Fruit fly (Drosophila melanogaster): ENCODE measurements around the gene CG6765.

The CG6765 gene

DNA sequence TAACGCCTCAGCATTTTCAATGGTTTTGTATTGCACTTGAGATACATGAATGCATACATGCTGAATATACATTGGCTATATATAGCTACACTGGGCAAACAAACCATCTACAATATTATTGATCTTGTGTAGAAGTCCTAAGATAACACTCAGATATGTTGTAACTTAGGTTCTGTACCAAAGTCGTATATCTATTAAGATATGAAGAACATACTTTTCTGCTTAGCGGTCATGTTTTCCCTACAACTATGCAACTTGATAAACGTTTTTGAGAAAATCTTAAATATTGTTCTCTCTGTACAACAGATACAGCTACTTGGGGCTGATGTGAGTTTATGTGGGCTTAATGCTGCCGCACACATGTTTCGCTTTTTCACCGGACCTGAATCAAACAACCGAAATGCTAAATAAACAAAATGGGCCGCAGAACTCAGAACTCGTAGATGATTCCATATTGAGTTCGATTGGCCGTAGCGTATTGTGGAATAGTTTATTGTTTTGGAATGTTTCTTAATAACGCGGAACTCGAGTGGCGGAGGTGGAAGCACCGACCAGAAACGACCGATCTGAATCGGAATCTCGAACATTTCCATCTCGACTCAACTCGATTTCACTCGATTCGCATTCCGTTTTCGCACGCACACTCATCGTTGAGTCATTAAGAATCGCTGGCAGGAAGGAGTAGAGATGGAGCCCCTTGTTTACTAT is 36.8 kb downstream of the CG6765 start (continued):
- TF ChIP-seq ranshi (GFP tag; IDR thresholded peaks at IDR 0.05) (no peak), CG3847 (GFP tag; IDR thresholded peaks at IDR 0.05) (0 out of 2 replicates have a peak, but pooled peaks have one; percentile 6), ham (GFP tag; IDR thresholded peaks at IDR 0.05) (no peak), pita (GFP tag; optimal IDR thresholded peaks at IDR 0.05) (no peak), ac (GFP tag; optimal IDR thresholded peaks at IDR 0.05) (no peak), CG9437 (GFP tag; optimal IDR thresholded peaks at IDR 0.05) (peak; percentile 34), tap (tag; optimal IDR thresholded peaks at IDR 0.05) (peak; percentile 61), psq (GFP tag; optimal IDR thresholded peaks at IDR 0.05) (no peak), CG7556 (GFP tag; optimal IDR thresholded peaks at IDR 0.05) (peak; percentile 23), CG9727 (GFP tag; optimal IDR thresholded peaks at IDR 0.05) (peak; percentile 63), CG33213 (GFP tag; optimal IDR thresholded peaks at IDR 0.05) (peak; percentile 5), Sry-δ (GFP tag; optimal IDR thresholded peaks at IDR 0.05) (peak; percentile 20), H2.0 (GFP tag; IDR thresholded peaks at IDR 0.05) (no peak), Dip3 (GFP tag; optimal IDR thresholded peaks at IDR 0.05) (no peak), ash1 (GFP tag; optimal IDR thresholded peaks at IDR 0.05) (no peak), CG17359 (tag; optimal IDR thresholded peaks at IDR 0.05) (peak; percentile 56), Nf-YC (tag; optimal IDR thresholded peaks at IDR 0.05) (peak; percentile 18), CG6683 (GFP tag; optimal IDR thresholded peaks at IDR 0.05) (no peak), HLH4C (GFP tag; IDR thresholded peaks at IDR 0.05; ENCODE audit: partially characterized antibody) (no peak), Ravus (GFP tag; IDR thresholded peaks at IDR 0.05) (no peak), onecut (GFP tag; IDR thresholded peaks at IDR 0.05) (peak; percentile 16; the same call in 1 of the 2 replicates), insv (GFP tag; optimal IDR thresholded peaks at IDR 0.05) (no peak), mirr (GFP tag; optimal IDR thresholded peaks at IDR 0.05) (peak; percentile 5), CG6689 (GFP tag; IDR thresholded peaks at IDR 0.05) (peak; percentile 54; the same call in 1 of the 2 replicates), jing (GFP tag; optimal IDR thresholded peaks at IDR 0.05) (peak; percentile 32), CG11723 (GFP tag; optimal IDR thresholded peaks at IDR 0.05) (no peak), B-H2 (GFP tag; optimal IDR thresholded peaks at IDR 0.05) (no peak), Camta (GFP tag; optimal IDR thresholded peaks at IDR 0.05) (peak; percentile 55), CG14441 (GFP tag; IDR thresholded peaks at IDR 0.05) (peak; percentile 12; the same call in 1 of the 2 replicates), gcm2 (GFP tag; optimal IDR thresholded peaks at IDR 0.05) (no peak), PHDP (tag; optimal IDR thresholded peaks at IDR 0.05) (peak; percentile 55), wor (GFP tag; IDR thresholded peaks at IDR 0.05) (no peak), bigmax (GFP tag; optimal IDR thresholded peaks at IDR 0.05) (no peak), toy (GFP tag; IDR thresholded peaks at IDR 0.05) (no peak), CG13424 (tag; optimal IDR thresholded peaks at IDR 0.05) (peak; percentile 63), CG18599 (GFP tag; optimal IDR thresholded peaks at IDR 0.05) (peak; percentile 61), CG4854 (GFP tag; optimal IDR thresholded peaks at IDR 0.05) (peak; percentile 23), CG6813 (GFP tag; optimal IDR thresholded peaks at IDR 0.05) (peak; percentile 6), sens (GFP tag) (peak; percentile 95), CG9797 (GFP tag; optimal IDR thresholded peaks at IDR 0.05) (no peak), CG9215 (GFP tag; IDR thresholded peaks at IDR 0.05) (no peak), hkb (optimal IDR thresholded peaks at IDR 0.05) (no peak), hkb (GFP tag; IDR thresholded peaks at IDR 0.05) (peak; percentile 70), Hr39 (optimal IDR thresholded peaks at IDR 0.05) (no peak), ara (GFP tag; IDR thresholded peaks at IDR 0.05) (peak; percentile 18; the same call in 1 of the 2 replicates), CG10267 (tag; optimal IDR thresholded peaks at IDR 0.05) (peak; percentile 57), nerfin-2 (GFP tag; IDR thresholded peaks at IDR 0.05; ENCODE audit: partially characterized antibody) (no peak), ATbp (GFP tag; optimal IDR thresholded peaks at IDR 0.05) (peak; percentile 70), Chrac-16 (GFP tag; optimal IDR thresholded peaks at IDR 0.05) (peak; percentile 36), Antp (GFP tag; optimal IDR thresholded peaks at IDR 0.05) (peak; percentile 56), Usf (GFP tag; optimal IDR thresholded peaks at IDR 0.05) (no peak)

All from whole organism, embryonic.